Worm (Caenorhabditis elegans): ENCODE measurements around the gene samp-1.

The samp-1 gene

ce11 chrII:11316663-11317062 is 14.0 kb downstream of the samp-1 start:
- TF ChIP-seq skn-1 (tag; optimal IDR thresholded peaks at IDR 0.05) (no peak), tbx-2 (tag; optimal IDR thresholded peaks at IDR 0.05) (no peak), nhr-237 (tag; optimal IDR thresholded peaks at IDR 0.05) (no peak), lin-39 (tag; optimal IDR thresholded peaks at IDR 0.05) (no peak), daf-12 (tag; optimal IDR thresholded peaks at IDR 0.05) (no peak), jun-1 (tag; optimal IDR thresholded peaks at IDR 0.05) (no peak), lin-15B (tag; optimal IDR thresholded peaks at IDR 0.05) (no peak), egl-27 (tag; optimal IDR thresholded peaks at IDR 0.05) (no peak), pha-4 (tag; optimal IDR thresholded peaks at IDR 0.05) (no peak), sea-2 (GFP tag; optimal IDR thresholded peaks at IDR 0.05) (no peak), lsy-12 (tag; optimal IDR thresholded peaks at IDR 0.05) (no peak), nhr-28 (tag; optimal IDR thresholded peaks at IDR 0.05) (no peak), unc-39 (tag; optimal IDR thresholded peaks at IDR 0.05) (no peak)

ce11 chrII:11319591-11319990 is 16.9 kb downstream of the samp-1 start, which contains the start of gene nlp-51:
TSS of gene nlp-51 (minus strand) at chrII:11319691.
- TF ChIP-seq fos-1 (tag; optimal IDR thresholded peaks at IDR 0.05) (no peak), lin-15B (tag; optimal IDR thresholded peaks at IDR 0.05) (no peak)

DNA sequence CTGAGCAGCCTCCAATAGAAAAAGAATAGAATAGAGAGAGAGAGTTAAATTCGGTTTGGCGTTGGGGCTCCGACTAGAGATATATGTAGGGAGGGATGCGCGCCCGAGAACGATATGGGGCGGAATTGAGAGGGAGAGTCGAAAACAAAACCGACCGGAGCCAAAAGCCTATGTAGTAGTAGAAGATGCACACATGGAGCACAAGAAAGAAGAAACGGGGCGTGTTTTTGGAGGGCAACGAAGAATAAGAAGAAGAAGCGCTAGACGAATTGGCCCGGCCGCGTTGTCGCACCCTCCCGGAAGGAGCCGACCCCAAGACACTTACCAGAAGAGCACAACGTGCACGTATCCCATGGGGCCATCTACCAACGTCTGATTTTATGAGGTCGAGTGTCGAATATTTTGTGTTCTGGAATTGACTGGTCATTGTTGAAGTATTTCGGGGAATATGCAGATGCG is 26.4 kb downstream of the samp-1 start, which contains the start of gene tag-180:
Gene tag-180, minus strand, starts transcription at position 409 of the 459 bp plus-strand sequence.
- TF ChIP-seq nhr-12 (tag; optimal IDR thresholded peaks at IDR 0.05) (no peak), nhr-25 (tag; optimal IDR thresholded peaks at IDR 0.05) (no peak), ceh-9 (tag; optimal IDR thresholded peaks at IDR 0.05) (no peak), sea-2 (GFP tag; optimal IDR thresholded peaks at IDR 0.05) (no peak), ceh-28 (tag; optimal IDR thresholded peaks at IDR 0.05) (no peak), unc-62 (GFP tag; optimal IDR thresholded peaks at IDR 0.05) (no peak)

DNA sequence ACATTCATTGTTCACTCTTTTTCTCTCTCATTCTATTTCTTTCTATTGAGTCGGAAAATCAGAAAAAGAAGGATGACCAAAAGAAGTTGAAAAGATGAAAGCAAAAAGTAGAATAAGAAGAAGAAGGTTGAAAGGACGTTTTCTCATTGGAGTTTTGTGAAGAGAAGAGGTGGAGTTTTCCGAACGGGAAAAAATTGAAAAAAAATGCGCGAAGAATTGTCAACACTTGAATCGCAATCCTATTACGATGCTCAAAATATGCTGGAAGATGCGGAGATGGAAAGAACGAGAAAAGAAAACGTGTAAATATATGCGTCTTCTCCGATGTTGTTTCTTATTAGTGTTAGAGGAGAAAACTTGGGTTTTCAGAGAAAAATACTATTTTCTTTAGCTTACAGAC is 30.7 kb downstream of the samp-1 start:
- no peak for TF ChIP-seq nhr-28 (tag; optimal IDR thresholded peaks at IDR 0.05)
- TF ChIP-seq lin-15B (tag; optimal IDR thresholded peaks at IDR 0.05) = no peak
- TF ChIP-seq hmg-11 (tag; optimal IDR thresholded peaks at IDR 0.05) = no peak
- TF ChIP-seq nhr-12 (tag; optimal IDR thresholded peaks at IDR 0.05) = no peak
- peak; percentile 83 for TF ChIP-seq fkh-10 (GFP tag; optimal IDR thresholded peaks at IDR 0.05)
- no peak for TF ChIP-seq ceh-16 (tag; optimal IDR thresholded peaks at IDR 0.05)
- no peak for TF ChIP-seq ceh-82 (tag; optimal IDR thresholded peaks at IDR 0.05)
- TF ChIP-seq nhr-237 (tag; optimal IDR thresholded peaks at IDR 0.05) = no peak
- no peak for TF ChIP-seq snpc-4 (tag; optimal IDR thresholded peaks at IDR 0.05)

DNA sequence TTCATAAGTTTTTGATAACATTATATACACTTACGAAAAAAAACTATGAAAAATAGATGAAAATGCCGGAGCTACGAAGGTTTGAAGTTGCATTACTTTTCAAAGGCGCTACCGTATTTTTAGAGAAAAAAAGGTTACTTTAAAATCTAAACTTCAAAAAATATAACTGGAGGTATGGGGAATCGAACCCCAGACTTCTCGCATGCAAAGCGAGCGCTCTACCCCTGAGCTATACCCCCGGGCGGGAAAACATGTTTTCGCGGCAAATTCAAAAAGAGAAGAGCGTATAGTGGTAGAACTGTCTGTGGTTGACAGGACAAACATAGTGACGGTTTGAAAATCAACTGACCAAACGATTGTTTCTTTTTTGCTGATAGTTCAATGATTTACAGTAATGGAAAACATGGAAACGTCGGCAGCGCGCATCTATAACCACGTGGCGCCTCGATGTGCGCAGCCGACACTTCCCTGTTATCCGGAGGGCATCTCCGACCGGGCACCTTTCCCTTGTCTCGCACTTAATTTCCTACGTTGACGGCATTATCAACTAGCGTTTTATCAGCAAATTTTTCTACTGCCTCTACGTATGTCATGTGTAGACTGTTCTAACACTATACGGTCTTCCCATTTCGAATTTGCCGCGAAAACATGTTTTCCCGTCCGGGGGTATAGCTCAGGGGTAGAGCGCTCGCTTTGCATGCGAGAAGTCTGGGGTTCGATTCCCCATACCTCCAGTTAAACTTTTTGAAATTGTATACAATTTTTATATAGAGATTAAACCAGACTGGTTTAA is 31.4 kb downstream of the samp-1 start:
- TF ChIP-seq ztf-4 (tag; optimal IDR thresholded peaks at IDR 0.05) = no peak
- no peak for TF ChIP-seq R02D3.7 (tag; optimal IDR thresholded peaks at IDR 0.05)
- TF ChIP-seq egl-5 (tag; optimal IDR thresholded peaks at IDR 0.05) = no peak
- peak; percentile 66 for TF ChIP-seq snpc-4 (tag; optimal IDR thresholded peaks at IDR 0.05)
- TF ChIP-seq nhr-12 (tag; optimal IDR thresholded peaks at IDR 0.05) = no peak
- peak; percentile 67 for TF ChIP-seq elt-2 (tag; optimal IDR thresholded peaks at IDR 0.05)
- peak; percentile 38 for TF ChIP-seq nhr-25 (tag; optimal IDR thresholded peaks at IDR 0.05)
- TF ChIP-seq ceh-16 (tag; optimal IDR thresholded peaks at IDR 0.05) = no peak

DNA sequence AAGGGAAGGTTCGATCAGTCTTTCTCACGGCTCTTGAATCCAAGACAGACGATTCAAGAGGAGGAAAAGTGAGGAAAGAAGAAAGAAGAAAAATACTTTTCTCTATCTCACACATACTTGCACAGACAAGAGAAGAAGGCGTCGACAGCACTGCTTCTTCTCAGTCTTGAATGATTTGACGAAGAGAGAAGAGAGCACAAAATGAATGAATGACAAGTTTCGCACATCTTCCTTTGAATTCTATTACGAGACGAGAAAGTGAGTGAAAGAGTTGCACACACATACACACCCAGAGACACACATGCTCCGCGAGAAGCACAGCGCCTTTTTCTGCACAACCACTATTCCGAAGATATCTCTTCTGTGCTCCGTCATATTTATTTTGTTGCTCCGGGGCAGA is 33.0 kb downstream of the samp-1 start:
- TF ChIP-seq aly-2 (tag; optimal IDR thresholded peaks at IDR 0.05) = no peak
- no peak for TF ChIP-seq unc-62 (GFP tag; optimal IDR thresholded peaks at IDR 0.05)
- TF ChIP-seq lin-39 (tag; optimal IDR thresholded peaks at IDR 0.05) = peak; percentile 9
- TF ChIP-seq fkh-10 (GFP tag; optimal IDR thresholded peaks at IDR 0.05) = peak; percentile 67
- no peak for TF ChIP-seq nhr-76 (tag; optimal IDR thresholded peaks at IDR 0.05)
- TF ChIP-seq sea-2 (GFP tag; optimal IDR thresholded peaks at IDR 0.05) = no peak
